Fruit fly (Drosophila melanogaster) whole organism, embryonic: Measurements from ENCODE around the gene sra.
A peak's percentile ranks its signal among the peaks of the same experiment; 100 is the strongest.

ENCODE experiments used
- ATbp ChIP-seq: fragments of 200-800 bp; sonication (Bioruptor generic); optimal IDR thresholded peaks from 2 replicates; lab custom pipeline; 2017; ENCODE audit warnings: missing biosample characterization, mild to moderate bottlenecking, missing genetic modification characterization, missing genetic modification reagents
- Adf1 ChIP-seq: fragments of 200-800 bp; sonication (Bioruptor generic); IDR thresholded peaks from 2 replicates; pipeline ENCODE4 v1.3.6; 2022; ENCODE audit warnings: missing biosample characterization, missing genetic modification characterization
- Atf-2 ChIP-seq: fragments of 200-800 bp; sonication (Bioruptor generic); optimal IDR thresholded peaks from 2 replicates; lab custom pipeline; 2016; ENCODE audit warnings: missing biosample characterization, missing genetic modification characterization
- Atf3 ChIP-seq: fragments of 200-800 bp; sonication (Bioruptor generic); optimal IDR thresholded peaks from 3 replicates; lab custom pipeline; 2016; ENCODE audit warnings: missing biosample characterization, missing genetic modification characterization
- Atf6 ChIP-seq: fragments of 200-800 bp; sonication (Bioruptor generic); IDR thresholded peaks from 2 replicates; pipeline ENCODE4 v1.3.6; 2022; ENCODE audit warnings: missing biosample characterization, missing genetic modification characterization
- Awh ChIP-seq: fragments of 200-800 bp; sonication (Bioruptor generic); IDR thresholded peaks from 2 replicates; pipeline ENCODE4, ENCODE4 v1.3.6; 2022; ENCODE audit warnings: missing biosample characterization, missing genetic modification characterization
- Bdp1 ChIP-seq: fragments of 200-800 bp; sonication (Bioruptor generic); optimal IDR thresholded peaks from 3 replicates; lab custom pipeline; 2016; ENCODE audit warnings: missing biosample characterization, missing genetic modification characterization
- CG12769 ChIP-seq: fragments of 200-800 bp; sonication (Bioruptor generic); optimal IDR thresholded peaks from 2 replicates; lab custom pipeline; 2019; ENCODE audit warnings: missing biosample characterization, mild to moderate bottlenecking, missing genetic modification characterization, moderate library complexity
- CG14710 ChIP-seq: fragments of 200-800 bp; sonication (Bioruptor generic); optimal IDR thresholded peaks from 3 replicates; lab custom pipeline; 2019; ENCODE audit warnings: missing biosample characterization, mild to moderate bottlenecking, missing genetic modification characterization, moderate library complexity
- CG15073 ChIP-seq: fragments of 200-800 bp; sonication (Bioruptor generic); optimal IDR thresholded peaks from 2 replicates; lab custom pipeline; 2016; ENCODE audit warnings: missing biosample characterization, missing genetic modification characterization
- CG15479 ChIP-seq: fragments of 200-800 bp; sonication (Bioruptor generic); optimal IDR thresholded peaks from 3 replicates; lab custom pipeline; 2019; ENCODE audit warnings: missing biosample characterization, mild to moderate bottlenecking, missing genetic modification characterization, moderate library complexity
- CG17568 ChIP-seq: fragments of 200-800 bp; sonication (Bioruptor generic); optimal IDR thresholded peaks from 2 replicates; lab custom pipeline; 2018; ENCODE audit warnings: missing biosample characterization, mild to moderate bottlenecking, missing genetic modification characterization, moderate library complexity
- CG18476 ChIP-seq: fragments of 200-800 bp; sonication (Bioruptor generic); optimal IDR thresholded peaks from 2 replicates; lab custom pipeline; 2016; ENCODE audit warnings: missing biosample characterization, mild to moderate bottlenecking, missing genetic modification characterization
- CG18619 ChIP-seq: fragments of 200-800 bp; sonication (Bioruptor generic); optimal IDR thresholded peaks from 3 replicates; lab custom pipeline; 2017; ENCODE audit warnings: missing biosample characterization, mild to moderate bottlenecking, missing genetic modification characterization
- CG34376 ChIP-seq: fragments of 200-800 bp; sonication (Bioruptor generic); optimal IDR thresholded peaks from 2 replicates; lab custom pipeline; 2018; ENCODE audit warnings: missing biosample characterization, mild to moderate bottlenecking, missing genetic modification characterization
- CG3847 ChIP-seq: fragments of 200-800 bp; sonication (Bioruptor generic); IDR thresholded peaks from 2 replicates; pipeline ENCODE4 v1.3.6; 2022; ENCODE audit warnings: missing biosample characterization, missing genetic modification characterization
- CG6175 ChIP-seq: fragments of 200-800 bp; sonication (Bioruptor generic); IDR thresholded peaks from 3 replicates; pipeline ENCODE4 v1.3.6; 2022; ENCODE audit warnings: missing biosample characterization, missing genetic modification characterization
- CG7987 ChIP-seq: fragments of 200-800 bp; sonication (Bioruptor generic); optimal IDR thresholded peaks from 2 replicates; lab custom pipeline; 2018; ENCODE audit warnings: missing biosample characterization, mild to moderate bottlenecking, missing genetic modification characterization, moderate library complexity
- CG8290 ChIP-seq, 3 experiments: fragments of 200-800 bp; sonication (Bioruptor generic); optimal IDR thresholded peaks; 2 replicates each; lab custom pipeline; 2016 to 2019; ENCODE audit warnings: missing biosample characterization in 3 of 3, missing genetic modification characterization in 3 of 3, mild to moderate bottlenecking in 2 of 3, moderate library complexity in 1 of 3
- Dfd ChIP-seq, 2 experiments: fragments of >200 bp; optimal IDR thresholded peaks; 2 replicates each; lab custom pipeline; 2017; ENCODE audit warnings: missing biosample characterization in 2 of 2, missing genetic modification characterization in 2 of 2
- Ets97D ChIP-seq: fragments of 200-800 bp; sonication (Bioruptor generic); optimal IDR thresholded peaks from 3 replicates; lab custom pipeline; 2016; ENCODE audit warnings: missing biosample characterization, missing genetic modification characterization
- Gug ChIP-seq: fragments of 200-800 bp; sonication (Bioruptor generic); IDR thresholded peaks from 4 replicates; pipeline ENCODE4 v1.3.6; 2022; ENCODE audit warnings: missing biosample characterization, missing genetic modification characterization
- Hey ChIP-seq: fragments of 200-800 bp; sonication (Bioruptor generic); optimal IDR thresholded peaks from 3 replicates; lab custom pipeline; 2018; ENCODE audit warnings: missing biosample characterization, mild to moderate bottlenecking, missing genetic modification characterization
- Hr39 ChIP-seq: fragments of >200 bp; optimal IDR thresholded peaks from 2 replicates; lab custom pipeline; 2017
- Meics ChIP-seq: fragments of 200-800 bp; sonication (Bioruptor generic); optimal IDR thresholded peaks from 2 replicates; lab custom pipeline; 2017; ENCODE audit warnings: missing biosample characterization, mild to moderate bottlenecking, missing genetic modification characterization
- PHDP ChIP-seq: fragments of 200-800 bp; sonication (Bioruptor generic); optimal IDR thresholded peaks from 3 replicates; lab custom pipeline; 2018; ENCODE audit warnings: missing biosample characterization, mild to moderate bottlenecking, missing genetic modification characterization, moderate library complexity
- Rfx ChIP-seq: fragments of 200-800 bp; sonication (Bioruptor generic); IDR thresholded peaks from 2 replicates; pipeline ENCODE4 v1.3.6; 2022; ENCODE audit warnings: missing biosample characterization, missing genetic modification characterization
- Side ChIP-seq: fragments of 200-800 bp; sonication (Bioruptor generic); optimal IDR thresholded peaks from 2 replicates; lab custom pipeline; 2016; ENCODE audit warnings: missing biosample characterization, missing genetic modification characterization
- Sox100B ChIP-seq: fragments of 200-800 bp; sonication (Bioruptor generic); optimal IDR thresholded peaks from 3 replicates; lab custom pipeline; 2018; ENCODE audit warnings: missing biosample characterization, mild to moderate bottlenecking, missing genetic modification characterization
- Xbp1 ChIP-seq: fragments of 200-800 bp; sonication (Bioruptor generic); optimal IDR thresholded peaks from 3 replicates; lab custom pipeline; 2016; ENCODE audit warnings: missing biosample characterization, mild to moderate bottlenecking, missing genetic modification characterization
- ase ChIP-seq: fragments of 200-800 bp; sonication (Bioruptor generic); IDR thresholded peaks from 3 replicates; pipeline ENCODE4 v1.3.6; 2022; ENCODE audit warnings: missing biosample characterization, missing genetic modification characterization
- bcd ChIP-seq: fragments of 200-800 bp; sonication (Bioruptor generic); optimal IDR thresholded peaks from 2 replicates; lab custom pipeline; 2017; ENCODE audit warnings: missing biosample characterization, mild to moderate bottlenecking, missing genetic modification characterization
- cato ChIP-seq: fragments of 200-800 bp; sonication (Bioruptor generic); optimal IDR thresholded peaks from 2 replicates; lab custom pipeline; 2016; ENCODE audit warnings: missing biosample characterization, missing genetic modification characterization, borderline replicate concordance
- chif ChIP-seq, 2 experiments: fragments of 200-800 bp; sonication (Bioruptor generic); optimal IDR thresholded peaks; 3 replicates each; lab custom pipeline; 2016; ENCODE audit warnings: missing biosample characterization in 2 of 2, missing genetic modification characterization in 2 of 2
- chm ChIP-seq: fragments of 200-800 bp; sonication (Bioruptor generic); IDR thresholded peaks from 2 replicates; pipeline ENCODE4 v1.3.6; 2022; ENCODE audit warnings: missing biosample characterization, missing genetic modification characterization
- cwo ChIP-seq: fragments of 200-800 bp; sonication (Bioruptor generic); optimal IDR thresholded peaks from 3 replicates; lab custom pipeline; 2017; ENCODE audit warnings: missing biosample characterization, missing genetic modification characterization, mild to moderate bottlenecking, moderate library complexity, missing genetic modification reagents
- dmrt11E ChIP-seq: fragments of 200-800 bp; sonication (Bioruptor generic); optimal IDR thresholded peaks from 3 replicates; lab custom pipeline; 2018; ENCODE audit warnings: missing biosample characterization, mild to moderate bottlenecking, missing genetic modification characterization, moderate library complexity
- esg ChIP-seq: fragments of 200-800 bp; sonication (Bioruptor generic); conservative IDR thresholded peaks from 2 replicates; pipeline ENCODE4 v1.3.6; 2022; ENCODE audit warnings: missing biosample characterization, missing genetic modification characterization
- gcm2 ChIP-seq: fragments of 200-800 bp; sonication (Bioruptor generic); optimal IDR thresholded peaks from 2 replicates; lab custom pipeline; 2016; ENCODE audit warnings: missing biosample characterization, missing genetic modification characterization
- nerfin-2 ChIP-seq: fragments of 200-800 bp; sonication (Bioruptor generic); IDR thresholded peaks from 2 replicates; pipeline ENCODE4 v1.3.6; 2022; ENCODE audit warnings: missing biosample characterization, missing genetic modification characterization; ENCODE audit not compliant: partially characterized antibody
- nmo ChIP-seq: fragments of 200-800 bp; sonication (Bioruptor generic); optimal IDR thresholded peaks from 2 replicates; lab custom pipeline; 2018; ENCODE audit warnings: missing biosample characterization, mild to moderate bottlenecking, missing genetic modification characterization, moderate library complexity
- org-1 ChIP-seq: fragments of 200-800 bp; sonication (Bioruptor generic); optimal IDR thresholded peaks from 2 replicates; lab custom pipeline; 2017; ENCODE audit warnings: missing biosample characterization, missing genetic modification characterization
- sc ChIP-seq, 3 experiments: fragments of >200 bp in 2 of 3; fragments of 200-800 bp in 1 of 3; sonication (Bioruptor generic) in 1 of 3; optimal IDR thresholded peaks; 2 replicates in 2 of 3; 3 replicates in 1 of 3; lab custom pipeline; 2017; ENCODE audit warnings: mild to moderate bottlenecking in 1 of 3, missing biosample characterization in 1 of 3, missing genetic modification characterization in 1 of 3, missing genetic modification reagents in 1 of 3
- sd ChIP-seq: fragments of 200-800 bp; sonication (Bioruptor generic); optimal IDR thresholded peaks from 3 replicates; lab custom pipeline; 2018; ENCODE audit warnings: missing biosample characterization, mild to moderate bottlenecking, missing genetic modification characterization, moderate library complexity
- sens ChIP-seq: fragments of 200-800 bp; sonication (Bioruptor generic); peaks from one replicate; lab custom pipeline; 2016; ENCODE audit warnings: missing biosample characterization, missing genetic modification characterization
- sob ChIP-seq: fragments of 200-800 bp; sonication (Bioruptor generic); IDR thresholded peaks from 2 replicates; pipeline ENCODE4 v1.3.6; 2022; ENCODE audit warnings: missing biosample characterization, missing genetic modification characterization

The sra gene

DNA sequence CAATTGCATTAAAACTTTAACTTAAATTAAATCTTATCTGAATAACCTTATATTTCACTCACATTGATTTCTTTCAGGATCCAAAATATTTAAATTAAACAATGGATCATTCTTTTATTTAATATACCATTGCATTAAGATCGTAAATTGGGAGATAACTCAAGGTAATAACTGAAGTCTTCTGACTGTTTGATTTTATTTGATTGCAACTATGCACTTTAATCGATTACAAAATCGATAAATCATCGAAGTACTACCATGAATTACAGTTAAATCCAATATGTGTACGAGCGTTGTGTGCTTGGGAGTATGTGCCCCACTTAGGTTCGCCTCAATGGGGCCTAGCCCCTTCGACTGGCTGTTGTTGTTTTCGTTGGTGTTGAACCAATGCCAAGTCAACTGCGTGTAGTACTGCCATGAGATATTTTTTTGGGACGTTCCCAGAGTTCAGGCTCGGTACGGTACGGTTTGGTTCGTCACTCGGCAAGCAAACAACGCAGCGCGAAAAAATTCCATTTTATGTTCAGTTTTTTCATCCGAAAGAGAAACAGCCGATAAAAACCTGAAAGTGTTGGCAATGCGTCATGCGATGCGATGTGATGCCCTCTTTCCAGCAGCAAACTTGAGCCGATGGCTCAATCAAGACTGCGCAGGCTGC is 25.2 kb downstream of the sra start (continued):
- TF ChIP-seq CG8290 (GFP tag; optimal IDR thresholded peaks at IDR 0.05; lab: Kevin White, UChicago) (no peak), CG8290 (tag; optimal IDR thresholded peaks at IDR 0.05; lab: Kevin White, UChicago) (peak in 1 of 2 experiments; percentile 65), nmo (GFP tag; lab: Kevin White, UChicago) (no peak), sd (tag; lab: Kevin White, UChicago) (peak; percentile 47), org-1 (GFP tag; lab: Kevin White, UChicago) (peak; percentile 5), CG18476 (no peak), Rfx (GFP tag; lab: Robert Waterston, UW) (no peak), CG12769 (tag; lab: Kevin White, UChicago) (peak; percentile 81), sens (peak; percentile 40), Atf3 (no peak), chm (peak; percentile 51; the same call in 1 of the 2 replicates), Meics (peak; percentile 31), ATbp (GFP tag; lab: Kevin White, UChicago) (peak; percentile 24), Atf6 (0 out of 2 replicates have a peak, but pooled peaks have one; percentile 18)

- TF ChIP-seq Side (GFP tag; lab: Kevin White, UChicago) (no peak), Hr39 (peak; percentile 23), dmrt11E (tag; lab: Kevin White, UChicago) (no peak), cwo (peak; percentile 72), Atf3 (no peak), CG14710 (tag; lab: Kevin White, UChicago) (peak; percentile 60), Bdp1 (no peak), CG34376 (GFP tag; lab: Kevin White, UChicago) (peak; percentile 51), Gug (GFP tag; lab: Robert Waterston, UW) (peak; percentile 7; the same call in 1 of the 4 replicates), Hey (tag; lab: Kevin White, UChicago) (peak; percentile 82), Adf1 (GFP tag; lab: Robert Waterston, UW) (peak; percentile 71; the same call in 1 of the 2 replicates), CG3847 (GFP tag; lab: Robert Waterston, UW) (no peak; the same call in 1 of the 2 replicates), gcm2 (GFP tag; lab: Kevin White, UChicago) (no peak), CG15479 (GFP tag; lab: Kevin White, UChicago) (no peak), CG6175 (no peak), Dfd (GFP tag; optimal IDR thresholded peaks at IDR 0.05; lab: Kevin White, UChicago) (no peak), CG15073 (GFP tag; lab: Kevin White, UChicago) (no peak), Ets97D (GFP tag; lab: Kevin White, UChicago) (no peak), nerfin-2 (no peak), CG18619 (GFP tag; lab: Kevin White, UChicago) (peak; percentile 62), Awh (no peak), Xbp1 (GFP tag; lab: Kevin White, UChicago) (peak; percentile 22), CG17568 (GFP tag; lab: Kevin White, UChicago) (peak; percentile 9), ase (GFP tag; lab: Robert Waterston, UW) (no peak; the same call in 2 of the 3 replicates), bcd (GFP tag; lab: Kevin White, UChicago) (peak; percentile 40), sc (optimal IDR thresholded peaks at IDR 0.05; lab: Kevin White, UChicago) (no peak), sc (GFP tag; optimal IDR thresholded peaks at IDR 0.05; lab: Kevin White, UChicago) (no peak), cato (no peak), CG7987 (GFP tag; lab: Kevin White, UChicago) (no peak), Sox100B (GFP tag; lab: Kevin White, UChicago) (peak; percentile 84), sob (GFP tag; lab: Robert Waterston, UW) (peak; percentile 9; the same call in 1 of the 2 replicates), chif (GFP tag; optimal IDR thresholded peaks at IDR 0.05; lab: Kevin White, UChicago) (peak in 1 of 2 experiments; percentile 24), esg (0 out of 2 replicates have a peak, but pooled peaks have one; percentile 18), Atf-2 (GFP tag; lab: Kevin White, UChicago) (no peak), PHDP (peak; percentile 38)
Observed at dm6 chr3R:16212859-16213708, 26.3 kb downstream of the sra start.
